Worm (Caenorhabditis elegans): Measurements from ENCODE around the gene wrb-1.

ce11 chrV:1226239-1226638, 30.4 kb downstream of the wrb-1 start:
- TF ChIP-seq ztf-11 (tag; optimal IDR thresholded peaks at IDR 0.05) (no peak), nhr-71 (tag; optimal IDR thresholded peaks at IDR 0.05) (no peak), pag-3 (tag; optimal IDR thresholded peaks at IDR 0.05; ENCODE audit: borderline replicate concordance, insufficient read depth) (no peak), mdl-1 (tag; optimal IDR thresholded peaks at IDR 0.05) (no peak), isw-1 (GFP tag; IDR thresholded peaks at IDR 0.05) (no peak), snpc-4 (tag; optimal IDR thresholded peaks at IDR 0.05) (no peak), swsn-7 (tag; optimal IDR thresholded peaks at IDR 0.05) (no peak), hpl-2 (GFP tag; optimal IDR thresholded peaks at IDR 0.05) (no peak), elt-2 (tag; optimal IDR thresholded peaks at IDR 0.05) (no peak), lin-13 (GFP tag; optimal IDR thresholded peaks at IDR 0.05) (no peak)
